Worm (Caenorhabditis elegans) whole organism, L1 larva: ENCODE measurements around the gene fbxl-4.

Experiments
- ama-1 ChIP-seq: fragments of 150-350 bp; optimal IDR thresholded peaks from 2 replicates; lab custom pipeline; 2014
- elt-3 ChIP-seq, 6 experiments: fragments of 150-350 bp in 1 of 6; sonication (generic microtip); optimal IDR thresholded peaks; 2 replicates each; lab custom pipeline; 2017 to 2018; ENCODE audit warnings: missing biosample characterization in 6 of 6, missing genetic modification characterization in 6 of 6, inconsistent platforms in 1 of 6
- fkh-4 ChIP-seq: sonication (generic microtip); optimal IDR thresholded peaks from 2 replicates; lab custom pipeline; 2016; ENCODE audit warnings: missing compliant biosample characterization, missing genetic modification characterization, borderline replicate concordance
- skn-1 ChIP-seq: fragments of 150-350 bp; optimal IDR thresholded peaks from 2 replicates; lab custom pipeline; 2014; ENCODE audit warnings: missing biosample characterization, missing genetic modification characterization

- TF ChIP-seq elt-3 (tag; optimal IDR thresholded peaks at IDR 0.05; lab: Kevin White, UChicago): no peak
- TF ChIP-seq ama-1: no peak
- no peak for TF ChIP-seq skn-1
- TF ChIP-seq fkh-4 (tag; lab: Kevin White, UChicago): no peak
Observed at ce11 chrX:6607599-6607998, 19.0 kb downstream of the fbxl-4 start.
